Fruit fly (Drosophila melanogaster): Measurements from ENCODE around the gene CG42717.

CG42717 gene

dm6 chr3L:15988039-15988546 lies 44.9 kb downstream of the CG42717 start, which contains the start of gene Hip14 (continued):
- TF ChIP-seq Six4 (GFP tag; optimal IDR thresholded peaks at IDR 0.05) (no peak), sens (GFP tag) (peak; percentile 86), CG7357 (GFP tag; IDR thresholded peaks at IDR 0.05) (no peak), grau (tag; optimal IDR thresholded peaks at IDR 0.05) (no peak), nom (GFP tag; optimal IDR thresholded peaks at IDR 0.05) (peak; percentile 57), CG16815 (GFP tag; optimal IDR thresholded peaks at IDR 0.05) (no peak), Xbp1 (GFP tag; optimal IDR thresholded peaks at IDR 0.05) (peak; percentile 11), CG2116 (GFP tag; optimal IDR thresholded peaks at IDR 0.05) (peak; percentile 52), ttk (GFP tag; IDR thresholded peaks at IDR 0.05) (no peak), CG10267 (tag; optimal IDR thresholded peaks at IDR 0.05) (peak; percentile 94), trem (tag; optimal IDR thresholded peaks at IDR 0.05) (peak; percentile 64), z (GFP tag; IDR thresholded peaks at IDR 0.05) (no peak), tup (GFP tag; optimal IDR thresholded peaks at IDR 0.05) (no peak), nmo (GFP tag; optimal IDR thresholded peaks at IDR 0.05) (no peak), Ssrp (tag; optimal IDR thresholded peaks at IDR 0.05) (peak; percentile 21), ro (GFP tag; IDR thresholded peaks at IDR 0.05) (no peak), CG17359 (tag; optimal IDR thresholded peaks at IDR 0.05) (no peak), Gug (GFP tag; IDR thresholded peaks at IDR 0.05) (no peak), vnd (GFP tag; IDR thresholded peaks at IDR 0.05; ENCODE audit: partially characterized antibody) (no peak), sob (GFP tag; IDR thresholded peaks at IDR 0.05) (peak; percentile 28; the same call in 1 of the 2 replicates), wdn (GFP tag; IDR thresholded peaks at IDR 0.05) (no peak), CG34422 (GFP tag; IDR thresholded peaks at IDR 0.05) (peak; percentile 78; the same call in 2 of the 3 replicates), CG14050 (GFP tag; IDR thresholded peaks at IDR 0.05) (no peak), CHES-1-like (GFP tag; optimal IDR thresholded peaks at IDR 0.05) (no peak), Poxn (GFP tag; IDR thresholded peaks at IDR 0.05) (no peak), CG1529 (GFP tag; optimal IDR thresholded peaks at IDR 0.05) (no peak), Bteb2 (GFP tag; optimal IDR thresholded peaks at IDR 0.05) (no peak), org-1 (GFP tag; optimal IDR thresholded peaks at IDR 0.05) (peak; percentile 17), Opbp (GFP tag; IDR thresholded peaks at IDR 0.05; ENCODE audit: partially characterized antibody) (no peak; the same call in 2 of the 3 replicates), sima (GFP tag; optimal IDR thresholded peaks at IDR 0.05) (no peak), jumu (GFP tag; optimal IDR thresholded peaks at IDR 0.05) (no peak), Kr (GFP tag; optimal IDR thresholded peaks at IDR 0.05) (no peak), ap (GFP tag; IDR thresholded peaks at IDR 0.05) (no peak), Antp (GFP tag; optimal IDR thresholded peaks at IDR 0.05) (no peak), HmgD (GFP tag; optimal IDR thresholded peaks at IDR 0.05) (no peak), vfl (GFP tag; optimal IDR thresholded peaks at IDR 0.05) (no peak), CG1792 (GFP tag; optimal IDR thresholded peaks at IDR 0.05) (no peak), ase (GFP tag; IDR thresholded peaks at IDR 0.05) (no peak), rib (GFP tag; IDR thresholded peaks at IDR 0.05) (no peak), E2f1 (GFP tag; IDR thresholded peaks at IDR 0.05) (no peak), Eip74EF (GFP tag; optimal IDR thresholded peaks at IDR 0.05) (no peak), lola (GFP tag; optimal IDR thresholded peaks at IDR 0.05) (peak in 1 of 3 experiments; percentile 25), pum (GFP tag; optimal IDR thresholded peaks at IDR 0.05) (no peak), CG7786 (GFP tag; optimal IDR thresholded peaks at IDR 0.05) (no peak), Scr (GFP tag; IDR thresholded peaks at IDR 0.05; ENCODE audit: partially characterized antibody) (peak; percentile 22; the same call in 1 of the 2 replicates), CG7372 (GFP tag; IDR thresholded peaks at IDR 0.05) (no peak), CG11247 (GFP tag; IDR thresholded peaks at IDR 0.05) (no peak), CG31441 (GFP tag; IDR thresholded peaks at IDR 0.05) (peak; percentile 63), eve (GFP tag; optimal IDR thresholded peaks at IDR 0.05) (no peak), CG32532 (GFP tag; IDR thresholded peaks at IDR 0.05) (no peak), Ravus (GFP tag; IDR thresholded peaks at IDR 0.05) (no peak), CG2129 (GFP tag; IDR thresholded peaks at IDR 0.05; ENCODE audit: partially characterized antibody) (no peak)

Measured in whole organism, embryonic.